Fruit fly (Drosophila melanogaster): ENCODE results near the gene eff.
A peak's percentile ranks its signal among the peaks of the same experiment; 100 is the strongest.

eff gene

DNA sequence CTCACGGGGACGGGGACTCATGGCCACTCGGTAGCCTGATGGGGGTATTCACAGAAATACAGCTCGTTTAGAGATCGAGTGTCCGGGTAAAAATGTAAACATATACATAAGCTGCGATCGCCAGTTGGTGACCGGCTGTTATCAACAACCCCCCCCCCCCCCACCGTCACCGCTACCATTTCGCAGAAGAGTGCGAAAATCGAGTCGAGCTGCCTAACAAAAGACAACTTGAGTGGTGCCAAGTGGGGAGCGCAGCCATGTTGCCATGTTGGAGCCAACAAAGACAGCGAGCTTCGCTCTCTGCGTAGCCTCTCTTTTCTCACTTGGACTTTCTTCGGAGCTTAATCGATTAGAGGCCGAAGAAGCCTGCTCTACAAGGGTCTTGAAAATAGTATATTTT lies 10.5 kb downstream of the eff start (continued):
- no peak for TF ChIP-seq CG11762 (GFP tag; optimal IDR thresholded peaks at IDR 0.05; ENCODE audit: insufficient read depth)
- no peak for TF ChIP-seq CG31627 (GFP tag; optimal IDR thresholded peaks at IDR 0.05)
- no peak for TF ChIP-seq CG10631 (GFP tag; optimal IDR thresholded peaks at IDR 0.05)
- TF ChIP-seq Sox15 (GFP tag; optimal IDR thresholded peaks at IDR 0.05) = no peak
- TF ChIP-seq CG6792 (GFP tag; optimal IDR thresholded peaks at IDR 0.05) = no peak
- no peak for TF ChIP-seq acj6 (GFP tag; optimal IDR thresholded peaks at IDR 0.05)
- peak; percentile 2 for TF ChIP-seq fkh (GFP tag; optimal IDR thresholded peaks at IDR 0.05)
- TF ChIP-seq CG16779 (tag; optimal IDR thresholded peaks at IDR 0.05) = no peak
- TF ChIP-seq CG34406 (GFP tag; optimal IDR thresholded peaks at IDR 0.05) = no peak
- TF ChIP-seq CG11902 (GFP tag; optimal IDR thresholded peaks at IDR 0.05) = no peak
- TF ChIP-seq CG1621 (tag; optimal IDR thresholded peaks at IDR 0.05) = peak; percentile 11
- no peak for TF ChIP-seq lz (GFP tag; optimal IDR thresholded peaks at IDR 0.05)
- no peak for TF ChIP-seq CG6854 (GFP tag; optimal IDR thresholded peaks at IDR 0.05)

DNA sequence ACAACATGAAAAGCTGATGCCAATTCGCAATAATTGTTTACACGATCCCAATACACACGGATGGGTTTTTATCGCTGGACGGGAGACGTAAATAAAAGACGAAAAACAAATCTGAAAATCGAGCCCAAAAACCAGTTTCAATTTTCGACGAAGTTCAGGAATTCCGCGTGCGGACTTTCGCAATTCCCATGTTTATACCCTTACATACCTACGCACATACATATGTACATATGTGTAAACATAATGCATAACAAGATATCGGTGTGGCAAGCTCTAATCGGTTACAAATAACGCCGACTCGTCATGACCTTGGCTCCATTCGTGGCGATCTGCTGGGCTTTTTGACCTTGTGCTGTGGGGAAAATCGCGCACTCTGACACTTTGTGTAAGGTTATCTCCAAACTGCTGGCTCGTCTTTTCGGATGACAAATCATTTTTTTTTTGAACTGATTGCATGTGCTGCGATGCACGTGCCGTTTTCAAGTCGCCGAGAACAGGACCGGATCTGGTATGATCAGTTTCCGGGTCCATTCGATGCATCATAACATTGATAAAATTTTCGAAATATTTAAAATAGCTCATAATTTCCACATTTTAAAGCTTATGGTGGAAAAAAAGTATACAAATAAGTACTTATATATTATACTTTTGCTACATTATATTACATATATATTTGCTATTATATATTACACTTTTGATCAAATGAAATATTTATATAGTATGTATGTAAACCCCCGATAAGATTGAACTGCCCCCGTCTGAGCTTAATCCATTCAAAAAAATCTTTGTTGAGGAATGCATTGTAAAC lies 11.2 kb downstream of the eff start:
- TF ChIP-seq CG34406 (GFP tag; optimal IDR thresholded peaks at IDR 0.05) (peak; percentile 15), dsx (GFP tag; optimal IDR thresholded peaks at IDR 0.05; ENCODE audit: poor library complexity, severe bottlenecking) (peak; percentile 14), CG6792 (GFP tag; optimal IDR thresholded peaks at IDR 0.05) (peak; percentile 24), CG1621 (tag; optimal IDR thresholded peaks at IDR 0.05) (no peak), Sox14 (GFP tag; optimal IDR thresholded peaks at IDR 0.05) (no peak), CG11902 (GFP tag; optimal IDR thresholded peaks at IDR 0.05) (peak; percentile 64), Hr38 (GFP tag; optimal IDR thresholded peaks at IDR 0.05) (no peak), ss (GFP tag; optimal IDR thresholded peaks at IDR 0.05) (peak in 1 of 2 experiments; percentile 57), esn (GFP tag; optimal IDR thresholded peaks at IDR 0.05) (peak; percentile 57), CG9139 (GFP tag; optimal IDR thresholded peaks at IDR 0.05) (peak; percentile 32), salr (GFP tag; optimal IDR thresholded peaks at IDR 0.05) (no peak), Sox15 (GFP tag; optimal IDR thresholded peaks at IDR 0.05) (peak; percentile 3), CG11762 (GFP tag; optimal IDR thresholded peaks at IDR 0.05; ENCODE audit: insufficient read depth) (no peak), CG3032 (tag; optimal IDR thresholded peaks at IDR 0.05) (peak; percentile 68), cyc (GFP tag; optimal IDR thresholded peaks at IDR 0.05) (peak; percentile 44), Hr39 (GFP tag; optimal IDR thresholded peaks at IDR 0.05) (peak; percentile 16), pdm3 (GFP tag; optimal IDR thresholded peaks at IDR 0.05) (no peak), lz (GFP tag; optimal IDR thresholded peaks at IDR 0.05) (peak; percentile 27), CG32006 (GFP tag; optimal IDR thresholded peaks at IDR 0.05) (no peak), svp (GFP tag) (peak; percentile 95), Lpt (GFP tag; optimal IDR thresholded peaks at IDR 0.05) (no peak), CG10631 (GFP tag; optimal IDR thresholded peaks at IDR 0.05) (peak; percentile 12), CG6276 (GFP tag; optimal IDR thresholded peaks at IDR 0.05) (no peak), acj6 (GFP tag; optimal IDR thresholded peaks at IDR 0.05) (peak; percentile 32), OdsH (GFP tag; optimal IDR thresholded peaks at IDR 0.05) (peak; percentile 39), fd85E (GFP tag; optimal IDR thresholded peaks at IDR 0.05) (no peak), Smox (GFP tag; optimal IDR thresholded peaks at IDR 0.05) (peak; percentile 41), Sox102F (GFP tag; optimal IDR thresholded peaks at IDR 0.05) (peak; percentile 38), CG6854 (GFP tag; optimal IDR thresholded peaks at IDR 0.05) (peak; percentile 7), CG31627 (GFP tag; optimal IDR thresholded peaks at IDR 0.05) (peak; percentile 5), Ets96B (tag; optimal IDR thresholded peaks at IDR 0.05) (peak; percentile 41), CG16779 (tag; optimal IDR thresholded peaks at IDR 0.05) (no peak), Met (GFP tag; optimal IDR thresholded peaks at IDR 0.05) (peak; percentile 36), CG3919 (GFP tag; optimal IDR thresholded peaks at IDR 0.05) (peak; percentile 7), CG7368 (GFP tag; optimal IDR thresholded peaks at IDR 0.05) (no peak), achi (GFP tag; optimal IDR thresholded peaks at IDR 0.05) (peak; percentile 26), fd59A (GFP tag; optimal IDR thresholded peaks at IDR 0.05) (no peak), Eip78C (GFP tag) (peak; percentile 75), CG8632 (GFP tag; optimal IDR thresholded peaks at IDR 0.05) (no peak), CG10669 (GFP tag; optimal IDR thresholded peaks at IDR 0.05) (peak; percentile 14)
